Worm (Caenorhabditis elegans): ENCODE data around the gene D1014.13.

ce11 chrV:8161699-8162098, 16.3 kb downstream of the D1014.13 start, which contains the start of gene F20D6.5:
- no peak for TF ChIP-seq aly-1 (tag; optimal IDR thresholded peaks at IDR 0.05)
- TF ChIP-seq tra-4 (tag; optimal IDR thresholded peaks at IDR 0.05) = no peak
- no peak for TF ChIP-seq scrt-1 (GFP tag; IDR thresholded peaks at IDR 0.05)
- no peak for TF ChIP-seq ama-1 (optimal IDR thresholded peaks at IDR 0.05)
- TF ChIP-seq hmg-4 (GFP tag; optimal IDR thresholded peaks at IDR 0.05) = no peak
- no peak for TF ChIP-seq flt-1 (GFP tag; IDR thresholded peaks at IDR 0.05)
- TF ChIP-seq hmbx-1 (tag; optimal IDR thresholded peaks at IDR 0.05) = no peak
- TF ChIP-seq tbx-37 (GFP tag; conservative IDR thresholded peaks at IDR 0.05) = no peak
- no peak for TF ChIP-seq F13C5.2 (tag; optimal IDR thresholded peaks at IDR 0.05)
- no peak for TF ChIP-seq sea-1 (GFP tag; conservative IDR thresholded peaks at IDR 0.05)
- no peak for TF ChIP-seq ets-7 (tag; optimal IDR thresholded peaks at IDR 0.05)
- TF ChIP-seq ceh-36 (tag; optimal IDR thresholded peaks at IDR 0.05) = no peak

All from whole organism, early embryonic.